Fruit fly (Drosophila melanogaster) whole organism, embryonic: ENCODE results near the gene rtv.

Experiments used
- Abd-B ChIP-seq: fragments of 200-800 bp; sonication (Bioruptor generic); optimal IDR thresholded peaks from 2 replicates; lab custom pipeline; 2018; ENCODE audit warnings: missing biosample characterization, mild to moderate bottlenecking, missing genetic modification characterization, moderate library complexity
- Ada2b ChIP-seq: fragments of 200-800 bp; sonication (Bioruptor generic); IDR thresholded peaks from 2 replicates; pipeline ENCODE4 v1.3.6; 2022; ENCODE audit warnings: missing biosample characterization, missing genetic modification characterization
- CG10321 ChIP-seq: fragments of 200-800 bp; sonication (Bioruptor generic); IDR thresholded peaks from 2 replicates; pipeline ENCODE4 v1.3.6; 2022; ENCODE audit warnings: missing biosample characterization, missing genetic modification characterization
- CG12236 ChIP-seq: fragments of 200-800 bp; sonication (Bioruptor generic); optimal IDR thresholded peaks from 2 replicates; lab custom pipeline; 2016; ENCODE audit warnings: missing biosample characterization, missing genetic modification characterization
- CG17385 ChIP-seq: fragments of 200-800 bp; sonication (Bioruptor generic); optimal IDR thresholded peaks from 3 replicates; lab custom pipeline; 2018; ENCODE audit warnings: missing biosample characterization, mild to moderate bottlenecking, missing genetic modification characterization
- CG17829 ChIP-seq: fragments of 200-800 bp; optimal IDR thresholded peaks from 2 replicates; lab custom pipeline; 2019; ENCODE audit warnings: missing biosample characterization, mild to moderate bottlenecking, missing genetic modification characterization, moderate library complexity
- CG18011 ChIP-seq: fragments of 200-800 bp; sonication (Bioruptor generic); optimal IDR thresholded peaks from 2 replicates; lab custom pipeline; 2017; ENCODE audit warnings: missing biosample characterization, missing genetic modification characterization, mild to moderate bottlenecking, moderate library complexity, missing genotype
- CG2129 ChIP-seq: fragments of 200-800 bp; sonication (Bioruptor generic); IDR thresholded peaks from 2 replicates; pipeline ENCODE4 v1.3.6; 2022; ENCODE audit warnings: missing biosample characterization, missing genetic modification characterization; ENCODE audit not compliant: partially characterized antibody
- CG30431 ChIP-seq: fragments of 200-800 bp; sonication (Bioruptor generic); optimal IDR thresholded peaks from 2 replicates; lab custom pipeline; 2017; ENCODE audit warnings: missing biosample characterization, missing genetic modification characterization
- CG33213 ChIP-seq: fragments of 200-800 bp; sonication (Bioruptor generic); optimal IDR thresholded peaks from 3 replicates; lab custom pipeline; 2016; ENCODE audit warnings: missing biosample characterization, missing genetic modification characterization
- CG34422 ChIP-seq: fragments of 200-800 bp; sonication (Bioruptor generic); IDR thresholded peaks from 3 replicates; pipeline ENCODE4 v1.3.6; 2022; ENCODE audit warnings: missing biosample characterization, missing genetic modification characterization
- CG3995 ChIP-seq: fragments of 200-800 bp; sonication (Bioruptor generic); optimal IDR thresholded peaks from 3 replicates; lab custom pipeline; 2016; ENCODE audit warnings: missing biosample characterization, missing genetic modification characterization
- CG4424 ChIP-seq: fragments of 200-800 bp; sonication (Bioruptor generic); optimal IDR thresholded peaks from 3 replicates; lab custom pipeline; 2016; ENCODE audit warnings: missing biosample characterization, missing genetic modification characterization
- CG4707 ChIP-seq: fragments of 200-800 bp; sonication (Bioruptor generic); optimal IDR thresholded peaks from 2 replicates; lab custom pipeline; 2018; ENCODE audit warnings: missing biosample characterization, mild to moderate bottlenecking, missing genetic modification characterization, moderate library complexity
- CG4820 ChIP-seq: fragments of 200-800 bp; sonication (Bioruptor generic); optimal IDR thresholded peaks from 3 replicates; lab custom pipeline; 2016; ENCODE audit warnings: missing biosample characterization, missing genetic modification characterization
- CG8924 ChIP-seq: fragments of 200-800 bp; optimal IDR thresholded peaks from 3 replicates; lab custom pipeline; 2019; ENCODE audit warnings: missing biosample characterization, mild to moderate bottlenecking, missing genetic modification characterization, moderate library complexity
- D19B ChIP-seq: fragments of 200-800 bp; sonication (Bioruptor generic); optimal IDR thresholded peaks from 2 replicates; lab custom pipeline; 2017; ENCODE audit warnings: missing biosample characterization, mild to moderate bottlenecking, missing genetic modification characterization
- Eip74EF ChIP-seq, 2 experiments: fragments of 200-800 bp in 1 of 2; fragments of >200 bp in 1 of 2; sonication (Bioruptor generic) in 1 of 2; optimal IDR thresholded peaks; 2 replicates each; lab custom pipeline; 2017 to 2019; ENCODE audit warnings: missing biosample characterization in 2 of 2, missing genetic modification characterization in 2 of 2, mild to moderate bottlenecking in 1 of 2, moderate library complexity in 1 of 2
- GATAe ChIP-seq: fragments of 200-800 bp; sonication (Bioruptor generic); conservative IDR thresholded peaks from 2 replicates; pipeline ENCODE4 v1.3.6; 2022; ENCODE audit warnings: missing biosample characterization, missing genetic modification characterization
- HHEX ChIP-seq: fragments of 200-800 bp; sonication (Bioruptor generic); optimal IDR thresholded peaks from 3 replicates; lab custom pipeline; 2017; ENCODE audit warnings: missing biosample characterization, mild to moderate bottlenecking, missing genetic modification characterization, missing genetic modification reagents
- HLH3B ChIP-seq: fragments of 200-800 bp; sonication (Bioruptor generic); IDR thresholded peaks from 2 replicates; pipeline ENCODE4 v1.3.6; 2022; ENCODE audit warnings: missing biosample characterization, missing genetic modification characterization
- Lim3 ChIP-seq: fragments of 200-800 bp; sonication (Bioruptor generic); IDR thresholded peaks from 2 replicates; pipeline ENCODE4 v1.3.6; 2022; ENCODE audit warnings: missing biosample characterization, missing genetic modification characterization
- NFAT ChIP-seq: fragments of 200-800 bp; sonication (Bioruptor generic); IDR thresholded peaks from 2 replicates; pipeline ENCODE4 v1.3.6; 2022; ENCODE audit warnings: missing biosample characterization, missing genetic modification characterization
- Nf-YA ChIP-seq: fragments of 200-800 bp; sonication (Bioruptor generic); IDR thresholded peaks from 2 replicates; pipeline ENCODE4 v1.3.6; 2022; ENCODE audit warnings: missing biosample characterization, missing genetic modification characterization
- Opbp ChIP-seq: fragments of 200-800 bp; sonication (Bioruptor generic); IDR thresholded peaks from 3 replicates; pipeline ENCODE4 v1.3.6; 2022; ENCODE audit warnings: missing biosample characterization, missing genetic modification characterization; ENCODE audit not compliant: partially characterized antibody
- Tbp ChIP-seq: fragments of >200 bp; optimal IDR thresholded peaks from 2 replicates; lab custom pipeline; 2018; ENCODE audit warnings: missing biosample characterization, missing genetic modification characterization
- amos ChIP-seq: fragments of 200-800 bp; sonication (Bioruptor generic); IDR thresholded peaks from 2 replicates; pipeline ENCODE4 v1.3.6; 2022; ENCODE audit warnings: missing biosample characterization, missing genetic modification characterization; ENCODE audit not compliant: partially characterized antibody
- ase ChIP-seq: fragments of 200-800 bp; sonication (Bioruptor generic); IDR thresholded peaks from 3 replicates; pipeline ENCODE4 v1.3.6; 2022; ENCODE audit warnings: missing biosample characterization, missing genetic modification characterization
- caup ChIP-seq: fragments of 200-800 bp; sonication (Bioruptor generic); optimal IDR thresholded peaks from 3 replicates; lab custom pipeline; 2017; ENCODE audit warnings: missing biosample characterization, mild to moderate bottlenecking, missing genetic modification characterization, moderate library complexity; ENCODE audit not compliant: severe bottlenecking
- chinmo ChIP-seq: fragments of 200-800 bp; sonication (Bioruptor generic); IDR thresholded peaks from 4 replicates; pipeline ENCODE4 v1.3.6; 2022; ENCODE audit warnings: missing biosample characterization, missing genetic modification characterization; ENCODE audit not compliant: partially characterized antibody
- ems ChIP-seq: fragments of 200-800 bp; sonication (Bioruptor generic); optimal IDR thresholded peaks from 3 replicates; lab custom pipeline; 2016; ENCODE audit warnings: missing biosample characterization, missing genetic modification characterization
- fd102C ChIP-seq: fragments of 200-800 bp; sonication (Bioruptor generic); optimal IDR thresholded peaks from 2 replicates; lab custom pipeline; 2018; ENCODE audit warnings: missing biosample characterization, mild to moderate bottlenecking, missing genetic modification characterization, moderate library complexity
- fu2 ChIP-seq: fragments of 200-800 bp; sonication (Bioruptor generic); optimal IDR thresholded peaks from 2 replicates; lab custom pipeline; 2016; ENCODE audit warnings: missing biosample characterization, missing genetic modification characterization
- gsb-n ChIP-seq: fragments of 200-800 bp; sonication (Bioruptor generic); optimal IDR thresholded peaks from 3 replicates; lab custom pipeline; 2018; ENCODE audit warnings: missing biosample characterization, mild to moderate bottlenecking, missing genetic modification characterization
- ind ChIP-seq: fragments of 200-800 bp; sonication (Bioruptor generic); optimal IDR thresholded peaks from 3 replicates; lab custom pipeline; 2016; ENCODE audit warnings: missing biosample characterization, missing genetic modification characterization
- knrl ChIP-seq: fragments of 200-800 bp; sonication (Bioruptor generic); IDR thresholded peaks from 3 replicates; pipeline ENCODE4 v1.3.6; 2022; ENCODE audit warnings: missing biosample characterization, missing genetic modification characterization; ENCODE audit not compliant: partially characterized antibody
- lola ChIP-seq, 3 experiments: fragments of >200 bp in 2 of 3; fragments of 200-800 bp in 1 of 3; sonication (Bioruptor generic) in 1 of 3; optimal IDR thresholded peaks; 2 replicates each; lab custom pipeline; 2017 to 2019; ENCODE audit warnings: missing biosample characterization in 3 of 3, missing genetic modification characterization in 3 of 3, mild to moderate bottlenecking in 1 of 3, moderate library complexity in 1 of 3
- luna ChIP-seq: fragments of 200-800 bp; sonication (Bioruptor generic); optimal IDR thresholded peaks from 2 replicates; lab custom pipeline; 2016; ENCODE audit warnings: missing biosample characterization, missing genetic modification characterization
- onecut ChIP-seq: fragments of 200-800 bp; sonication (Bioruptor generic); IDR thresholded peaks from 2 replicates; pipeline ENCODE4 v1.3.6; 2022; ENCODE audit warnings: missing biosample characterization, missing genetic modification characterization
- pfk ChIP-seq: fragments of 200-800 bp; sonication (Bioruptor generic); optimal IDR thresholded peaks from 2 replicates; lab custom pipeline; 2018; ENCODE audit warnings: missing biosample characterization, mild to moderate bottlenecking, missing genetic modification characterization, moderate library complexity
- pum ChIP-seq: fragments of 200-800 bp; sonication (Bioruptor generic); optimal IDR thresholded peaks from 2 replicates; lab custom pipeline; 2016; ENCODE audit warnings: missing biosample characterization, missing genetic modification characterization
- repo ChIP-seq: fragments of 200-800 bp; sonication (Bioruptor generic); optimal IDR thresholded peaks from 2 replicates; lab custom pipeline; 2016; ENCODE audit warnings: missing biosample characterization, missing genetic modification characterization
- salm ChIP-seq: fragments of 200-800 bp; sonication (Bioruptor generic); optimal IDR thresholded peaks from 2 replicates; lab custom pipeline; 2018; ENCODE audit warnings: missing biosample characterization, mild to moderate bottlenecking, missing genetic modification characterization
- sens-2 ChIP-seq: fragments of 200-800 bp; sonication (Bioruptor generic); IDR thresholded peaks from 2 replicates; pipeline ENCODE4 v1.3.6; 2022; ENCODE audit warnings: missing biosample characterization, missing genetic modification characterization
- stc ChIP-seq: fragments of 200-800 bp; sonication (Bioruptor generic); IDR thresholded peaks from 2 replicates; pipeline ENCODE4 v1.3.6; 2022; ENCODE audit warnings: missing biosample characterization, missing genetic modification characterization
- tio ChIP-seq: fragments of 200-800 bp; sonication (Bioruptor generic); optimal IDR thresholded peaks from 2 replicates; lab custom pipeline; 2017; ENCODE audit warnings: missing biosample characterization, missing genetic modification characterization, inconsistent platforms
- unpg ChIP-seq: fragments of 200-800 bp; sonication (Bioruptor generic); optimal IDR thresholded peaks from 3 replicates; lab custom pipeline; 2018; ENCODE audit warnings: missing biosample characterization, mild to moderate bottlenecking, missing genetic modification characterization, moderate library complexity
- zen2 ChIP-seq: fragments of 200-800 bp; sonication (Bioruptor generic); IDR thresholded peaks from 3 replicates; pipeline ENCODE4 v1.3.6; 2022; ENCODE audit warnings: missing biosample characterization, missing genetic modification characterization; ENCODE audit not compliant: partially characterized antibody

The rtv gene

DNA sequence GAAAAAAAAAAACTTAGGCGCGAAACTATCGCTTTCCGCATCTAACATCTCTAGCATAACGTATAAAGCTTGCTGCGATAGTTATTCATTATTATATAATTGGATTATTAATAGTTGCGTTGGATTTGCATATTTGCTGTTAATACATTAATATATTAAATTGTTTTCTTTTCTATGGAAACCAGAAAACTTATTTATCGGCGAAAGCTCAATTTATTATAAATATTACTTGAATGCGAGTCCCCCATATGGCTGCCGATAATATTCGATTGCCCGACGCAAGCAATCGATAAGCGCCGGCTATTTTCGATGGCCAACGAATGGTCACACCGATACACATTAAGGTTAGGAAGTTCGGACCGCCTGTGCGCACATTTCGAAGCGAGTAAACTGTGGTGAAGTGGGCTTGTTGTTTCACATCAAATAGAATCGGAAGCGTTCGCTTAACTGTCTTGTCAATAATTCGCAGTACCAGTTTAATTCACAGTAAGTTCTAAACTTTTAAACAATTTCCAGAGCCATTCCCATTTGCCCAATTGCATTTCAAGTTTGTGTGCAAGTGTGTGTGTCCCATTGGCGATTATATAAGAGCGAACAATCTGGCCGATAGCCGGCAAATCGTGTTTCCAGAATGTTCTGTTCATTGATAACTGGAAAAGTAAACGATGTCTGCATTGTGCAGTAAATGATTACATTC, 45.5 kb downstream of the rtv start, which contains the start of gene Hsp60A (continued):
- TF ChIP-seq Tbp (GFP tag; lab: Kevin White, UChicago) = no peak
- TF ChIP-seq CG18011 (GFP tag; lab: Kevin White, UChicago) = no peak
- TF ChIP-seq ems (GFP tag; lab: Kevin White, UChicago) = no peak
- TF ChIP-seq CG10321 (GFP tag; lab: Robert Waterston, UW) = no peak
- no peak for TF ChIP-seq Lim3 (GFP tag; lab: Robert Waterston, UW)
- TF ChIP-seq ind = peak; percentile 28
- peak; percentile 31; the same call in 1 of the 3 replicates for TF ChIP-seq ase (GFP tag; lab: Robert Waterston, UW)
- peak; percentile 44 for TF ChIP-seq CG4820 (GFP tag; lab: Kevin White, UChicago)
- TF ChIP-seq CG2129 (GFP tag; lab: Robert Waterston, UW) = peak; percentile 60; the same call in 1 of the 2 replicates
- TF ChIP-seq CG4424 = peak; percentile 34
- no peak for TF ChIP-seq fu2
- no peak for TF ChIP-seq CG17385
- no peak for TF ChIP-seq NFAT
- TF ChIP-seq Abd-B (GFP tag; lab: Kevin White, UChicago) = peak; percentile 63
- no peak for TF ChIP-seq gsb-n (tag; lab: Kevin White, UChicago)
- no peak for TF ChIP-seq onecut (GFP tag; lab: Robert Waterston, UW)
- peak; percentile 60 for TF ChIP-seq unpg (GFP tag; lab: Kevin White, UChicago)
- peak; percentile 10 for TF ChIP-seq caup (GFP tag; lab: Kevin White, UChicago)
- TF ChIP-seq CG17829 (tag; lab: Kevin White, UChicago) = peak; percentile 58
- TF ChIP-seq knrl (GFP tag; lab: Robert Waterston, UW) = peak; percentile 90
- peak; percentile 69; the same call in 2 of the 3 replicates for TF ChIP-seq Opbp (GFP tag; lab: Robert Waterston, UW)
- TF ChIP-seq tio (GFP tag; lab: Kevin White, UChicago) = no peak
- TF ChIP-seq Eip74EF (GFP tag; optimal IDR thresholded peaks at IDR 0.05; lab: Kevin White, UChicago) = no peak
- no peak for TF ChIP-seq pfk
- 0 out of 2 replicates have a peak, but pooled peaks have one; percentile 28 for TF ChIP-seq HLH3B (GFP tag; lab: Robert Waterston, UW)
- TF ChIP-seq zen2 (GFP tag; lab: Robert Waterston, UW) = peak; percentile 36; the same call in 1 of the 3 replicates
- peak; percentile 33 for TF ChIP-seq CG8924
- no peak for TF ChIP-seq repo (GFP tag; lab: Kevin White, UChicago)
- TF ChIP-seq luna (GFP tag; lab: Kevin White, UChicago) = no peak
- TF ChIP-seq Ada2b (GFP tag; lab: Robert Waterston, UW) = no peak
- TF ChIP-seq CG34422 (GFP tag; lab: Robert Waterston, UW) = 0 out of 3 replicates have a peak, but pooled peaks have one; percentile 14
- no peak for TF ChIP-seq fd102C
- no peak for TF ChIP-seq CG4707 (GFP tag; lab: Kevin White, UChicago)
- peak; percentile 75 for TF ChIP-seq amos (GFP tag; lab: Robert Waterston, UW)
- peak in 1 of 3 experiments; percentile 43 for TF ChIP-seq lola (GFP tag; optimal IDR thresholded peaks at IDR 0.05; lab: Kevin White, UChicago)
- no peak for TF ChIP-seq GATAe (GFP tag; lab: Robert Waterston, UW)
- TF ChIP-seq sens-2 (GFP tag; lab: Robert Waterston, UW) = no peak
- no peak for TF ChIP-seq CG30431
- TF ChIP-seq stc (GFP tag; lab: Robert Waterston, UW) = no peak
- TF ChIP-seq CG33213 (GFP tag; lab: Kevin White, UChicago) = no peak
- no peak for TF ChIP-seq CG12236 (GFP tag; lab: Kevin White, UChicago)
- peak; percentile 19 for TF ChIP-seq CG3995 (GFP tag; lab: Kevin White, UChicago)
- TF ChIP-seq chinmo (GFP tag; lab: Robert Waterston, UW) = peak; percentile 61; the same call in 1 of the 4 replicates
- no peak for TF ChIP-seq D19B
- TF ChIP-seq salm (tag; lab: Kevin White, UChicago) = no peak
- TF ChIP-seq Nf-YA (GFP tag; lab: Robert Waterston, UW) = no peak
- no peak for TF ChIP-seq pum (GFP tag; lab: Kevin White, UChicago)
- TF ChIP-seq HHEX = peak; percentile 18
